Worm (Caenorhabditis elegans): ENCODE data around the gene F23D12.2.

- TF ChIP-seq ets-7 (tag; optimal IDR thresholded peaks at IDR 0.05): no peak
- TF ChIP-seq ama-1 (optimal IDR thresholded peaks at IDR 0.05): no peak
- no peak for TF ChIP-seq tbx-11 (GFP tag; IDR thresholded peaks at IDR 0.05)
- TF ChIP-seq F13C5.2 (tag; optimal IDR thresholded peaks at IDR 0.05): no peak
- TF ChIP-seq hmbx-1 (tag; optimal IDR thresholded peaks at IDR 0.05): no peak
- TF ChIP-seq ceh-36 (tag; optimal IDR thresholded peaks at IDR 0.05): no peak
- no peak for TF ChIP-seq hnd-1 (tag; optimal IDR thresholded peaks at IDR 0.05)
- TF ChIP-seq ceh-13 (GFP tag; optimal IDR thresholded peaks at IDR 0.05): no peak
Measured at ce11 chrX:14421529-14421982, at the start of gene F23D12.2.
